Worm (Caenorhabditis elegans): ENCODE measurements around the gene B0547.2.

ce11 chrIV:5654693-5655092 lies 8.9 kb downstream of the B0547.2 start:
- TF ChIP-seq aly-2 (tag; optimal IDR thresholded peaks at IDR 0.05) (no peak), ceh-82 (tag; optimal IDR thresholded peaks at IDR 0.05) (no peak), nhr-28 (tag; optimal IDR thresholded peaks at IDR 0.05) (no peak), snpc-4 (tag; optimal IDR thresholded peaks at IDR 0.05) (no peak), ztf-4 (tag; optimal IDR thresholded peaks at IDR 0.05) (no peak)

Measured in whole organism, L3 larva.